Comparison of ENCODE assay signal across 1 fruit fly cellular context in genomic region chrX:14952097-14952844, dm6.
TF ChIP-seq lines count a peak whose summit lies in the region.

No protein-coding gene starts in this region.

TF ChIP-seq in whole organism, embryonic, 481 proteins besides CTCF, POLR2A, EP300 and RAD21 (continued from another document and continues in another):
- 0 out of 2 replicates have a peak, but pooled peaks have one; percentile 33 for TF ChIP-seq CG6272 (GFP tag; IDR thresholded peaks at IDR 0.05; lab: Robert Waterston, UW)
- no peak for TF ChIP-seq NC2α (GFP tag; optimal IDR thresholded peaks at IDR 0.05; lab: Kevin White, UChicago)
- TF ChIP-seq esg (GFP tag; conservative IDR thresholded peaks at IDR 0.05; lab: Robert Waterston, UW): no peak; the same call in 1 of the 2 replicates
- TF ChIP-seq CG1832 (GFP tag; optimal IDR thresholded peaks at IDR 0.05; lab: Kevin White, UChicago): no peak
- TF ChIP-seq CG14860 (GFP tag; IDR thresholded peaks at IDR 0.05; lab: Robert Waterston, UW; ENCODE audit: partially characterized antibody): no peak
- TF ChIP-seq Gsc (GFP tag; IDR thresholded peaks at IDR 0.05; lab: Robert Waterston, UW): no peak
- peak; percentile 65 for TF ChIP-seq phol (tag; optimal IDR thresholded peaks at IDR 0.05; lab: Kevin White, UChicago)
- no peak for TF ChIP-seq sob (GFP tag; IDR thresholded peaks at IDR 0.05; lab: Robert Waterston, UW)
- peak; percentile 71 for TF ChIP-seq gem (tag; optimal IDR thresholded peaks at IDR 0.05; lab: Kevin White, UChicago)
- TF ChIP-seq mam (GFP tag; optimal IDR thresholded peaks at IDR 0.05; lab: Kevin White, UChicago): peak; percentile 8
- TF ChIP-seq Dll (GFP tag; IDR thresholded peaks at IDR 0.05; lab: Robert Waterston, UW; ENCODE audit: partially characterized antibody): no peak
- peak; percentile 62 for TF ChIP-seq dmrt11E (tag; optimal IDR thresholded peaks at IDR 0.05; lab: Kevin White, UChicago)
- no peak for TF ChIP-seq pzg (GFP tag; optimal IDR thresholded peaks at IDR 0.05; lab: Kevin White, UChicago)
- TF ChIP-seq Nf-YA (GFP tag; IDR thresholded peaks at IDR 0.05; lab: Robert Waterston, UW): no peak
- TF ChIP-seq sr (GFP tag; IDR thresholded peaks at IDR 0.05; lab: Robert Waterston, UW): 0 out of 3 replicates have a peak, but pooled peaks have one; percentile 27
- TF ChIP-seq TFAM (GFP tag; optimal IDR thresholded peaks at IDR 0.05; lab: Kevin White, UChicago): no peak
- peak; percentile 2 for TF ChIP-seq Hmr (GFP tag; optimal IDR thresholded peaks at IDR 0.05; lab: Kevin White, UChicago)
- no peak for TF ChIP-seq CG17612 (GFP tag; IDR thresholded peaks at IDR 0.05; lab: Robert Waterston, UW)
- no peak for TF ChIP-seq CG4404 (GFP tag; IDR thresholded peaks at IDR 0.05; lab: Robert Waterston, UW)
- no peak for TF ChIP-seq Sry-δ (GFP tag; optimal IDR thresholded peaks at IDR 0.05; lab: Kevin White, UChicago)
- no peak for TF ChIP-seq CG12744 (GFP tag; optimal IDR thresholded peaks at IDR 0.05; lab: Kevin White, UChicago)
- TF ChIP-seq Lhr (GFP tag; optimal IDR thresholded peaks at IDR 0.05; lab: Kevin White, UChicago): no peak
- TF ChIP-seq Sin3A (optimal IDR thresholded peaks at IDR 0.05; lab: Kevin White, UChicago): no peak
- peak; percentile 49 for TF ChIP-seq CG7556 (GFP tag; optimal IDR thresholded peaks at IDR 0.05; lab: Kevin White, UChicago)
- TF ChIP-seq luna (GFP tag; optimal IDR thresholded peaks at IDR 0.05; lab: Kevin White, UChicago): no peak
- TF ChIP-seq tx (GFP tag; optimal IDR thresholded peaks at IDR 0.05; lab: Kevin White, UChicago): no peak
- peak; percentile 60 for TF ChIP-seq CG13424 (tag; optimal IDR thresholded peaks at IDR 0.05; lab: Kevin White, UChicago)
- TF ChIP-seq seq (GFP tag; IDR thresholded peaks at IDR 0.05; lab: Robert Waterston, UW): no peak
- TF ChIP-seq CG10321 (GFP tag; IDR thresholded peaks at IDR 0.05; lab: Robert Waterston, UW): no peak
- TF ChIP-seq Med (GFP tag; lab: Kevin White, UChicago): peak; percentile 78
- no peak for TF ChIP-seq crp (GFP tag; optimal IDR thresholded peaks at IDR 0.05; lab: Kevin White, UChicago)
- peak; percentile 29 for TF ChIP-seq CG3163 (GFP tag; optimal IDR thresholded peaks at IDR 0.05; lab: Kevin White, UChicago)
- peak; percentile 87 for TF ChIP-seq CG1603 (tag; optimal IDR thresholded peaks at IDR 0.05; lab: Kevin White, UChicago)
- TF ChIP-seq CG2120 (GFP tag; optimal IDR thresholded peaks at IDR 0.05; lab: Kevin White, UChicago): no peak
- TF ChIP-seq Fer2 (tag; optimal IDR thresholded peaks at IDR 0.05; lab: Kevin White, UChicago): no peak
- peak; percentile 6; the same call in 2 of the 4 replicates for TF ChIP-seq Gug (GFP tag; IDR thresholded peaks at IDR 0.05; lab: Robert Waterston, UW)
- TF ChIP-seq Usf (GFP tag; optimal IDR thresholded peaks at IDR 0.05; lab: Kevin White, UChicago): no peak
- TF ChIP-seq CG13894 (tag; optimal IDR thresholded peaks at IDR 0.05; lab: Kevin White, UChicago): no peak
- peak; percentile 52 for TF ChIP-seq CG1529 (GFP tag; optimal IDR thresholded peaks at IDR 0.05; lab: Kevin White, UChicago)
- TF ChIP-seq NC2β (GFP tag; optimal IDR thresholded peaks at IDR 0.05; lab: Kevin White, UChicago): peak; percentile 12
- no peak for TF ChIP-seq pan (optimal IDR thresholded peaks at IDR 0.05; lab: Kevin White, UChicago)
- peak in 1 of 2 experiments; percentile 35 for TF ChIP-seq pan (GFP tag; optimal IDR thresholded peaks at IDR 0.05 in 1 of 2, IDR thresholded peaks at IDR 0.05 in 1 of 2)
- no peak for TF ChIP-seq CG32532 (GFP tag; IDR thresholded peaks at IDR 0.05; lab: Robert Waterston, UW)
- no peak for TF ChIP-seq bbx (GFP tag; IDR thresholded peaks at IDR 0.05; lab: Robert Waterston, UW; ENCODE audit: partially characterized antibody)
- TF ChIP-seq odd (GFP tag; optimal IDR thresholded peaks at IDR 0.05; lab: Kevin White, UChicago): no peak
- peak; percentile 57 for TF ChIP-seq Oli (tag; optimal IDR thresholded peaks at IDR 0.05; lab: Kevin White, UChicago)
- peak; percentile 64 for TF ChIP-seq CG10979 (tag; optimal IDR thresholded peaks at IDR 0.05; lab: Kevin White, UChicago)
- no peak for TF ChIP-seq wor (GFP tag; IDR thresholded peaks at IDR 0.05; lab: Robert Waterston, UW)
- TF ChIP-seq CG7839 (tag; optimal IDR thresholded peaks at IDR 0.05; lab: Kevin White, UChicago): peak; percentile 57
- TF ChIP-seq stwl (tag; optimal IDR thresholded peaks at IDR 0.05; lab: Kevin White, UChicago): no peak
- TF ChIP-seq ro (GFP tag; IDR thresholded peaks at IDR 0.05; lab: Robert Waterston, UW): no peak
- no peak for TF ChIP-seq Sry-β (GFP tag; optimal IDR thresholded peaks at IDR 0.05; lab: Kevin White, UChicago)
- peak; percentile 19 for TF ChIP-seq CG10654 (GFP tag; optimal IDR thresholded peaks at IDR 0.05; lab: Kevin White, UChicago)
- no peak for TF ChIP-seq Dref (GFP tag; IDR thresholded peaks at IDR 0.05; lab: Robert Waterston, UW)
- peak in 1 of 2 experiments; percentile 40 for TF ChIP-seq Trl (optimal IDR thresholded peaks at IDR 0.05; lab: Kevin White, UChicago)
- TF ChIP-seq Trl (GFP tag; optimal IDR thresholded peaks at IDR 0.05; lab: Kevin White, UChicago): peak; percentile 44
- no peak for TF ChIP-seq CG10147 (GFP tag; optimal IDR thresholded peaks at IDR 0.05; lab: Kevin White, UChicago)
- no peak for TF ChIP-seq pb (GFP tag; optimal IDR thresholded peaks at IDR 0.05; lab: Kevin White, UChicago)
- peak; percentile 16 for TF ChIP-seq btn (GFP tag; optimal IDR thresholded peaks at IDR 0.05; lab: Kevin White, UChicago)
- peak; percentile 53 for TF ChIP-seq Ptx1 (GFP tag; IDR thresholded peaks at IDR 0.05; lab: Robert Waterston, UW)
- TF ChIP-seq pho (GFP tag; optimal IDR thresholded peaks at IDR 0.05; lab: Kevin White, UChicago): no peak
- no peak for TF ChIP-seq CG11560 (tag; IDR thresholded peaks at IDR 0.05; lab: Robert Waterston, UW)
- no peak for TF ChIP-seq Dip3 (GFP tag; optimal IDR thresholded peaks at IDR 0.05; lab: Kevin White, UChicago)
- no peak for TF ChIP-seq Hmx (GFP tag; optimal IDR thresholded peaks at IDR 0.05; lab: Kevin White, UChicago)
- peak; percentile 44 for TF ChIP-seq ewg (GFP tag; optimal IDR thresholded peaks at IDR 0.05; lab: Kevin White, UChicago)
- peak; percentile 57 for TF ChIP-seq CG30403 (GFP tag; optimal IDR thresholded peaks at IDR 0.05; lab: Kevin White, UChicago)
- TF ChIP-seq gsb (GFP tag; IDR thresholded peaks at IDR 0.05; lab: Robert Waterston, UW): no peak
- peak; percentile 65 for TF ChIP-seq row (GFP tag; IDR thresholded peaks at IDR 0.05; lab: Robert Waterston, UW)
- no peak for TF ChIP-seq CG7357 (GFP tag; IDR thresholded peaks at IDR 0.05; lab: Robert Waterston, UW)
- peak; percentile 21 for TF ChIP-seq Vsx1 (GFP tag; optimal IDR thresholded peaks at IDR 0.05; lab: Kevin White, UChicago)
- peak; percentile 27 for TF ChIP-seq PHDP (tag; optimal IDR thresholded peaks at IDR 0.05; lab: Kevin White, UChicago)
- no peak for TF ChIP-seq CG4820 (GFP tag; optimal IDR thresholded peaks at IDR 0.05; lab: Kevin White, UChicago)
- no peak for TF ChIP-seq Doc2 (GFP tag; IDR thresholded peaks at IDR 0.05; lab: Robert Waterston, UW)
- TF ChIP-seq kah (GFP tag; optimal IDR thresholded peaks at IDR 0.05; lab: Kevin White, UChicago): no peak
- 0 out of 2 replicates have a peak, but pooled peaks have one; percentile 22 for TF ChIP-seq sens-2 (GFP tag; IDR thresholded peaks at IDR 0.05; lab: Robert Waterston, UW)
- TF ChIP-seq Abd-B (GFP tag; optimal IDR thresholded peaks at IDR 0.05; lab: Kevin White, UChicago): no peak
- TF ChIP-seq CG7372 (GFP tag; IDR thresholded peaks at IDR 0.05; lab: Robert Waterston, UW): no peak
- TF ChIP-seq D19B (GFP tag; optimal IDR thresholded peaks at IDR 0.05; lab: Kevin White, UChicago): no peak
- no peak for TF ChIP-seq CG18619 (GFP tag; optimal IDR thresholded peaks at IDR 0.05; lab: Kevin White, UChicago)
- peak; percentile 5 for TF ChIP-seq CG3281 (GFP tag; optimal IDR thresholded peaks at IDR 0.05; lab: Kevin White, UChicago)
- TF ChIP-seq usp (GFP tag; optimal IDR thresholded peaks at IDR 0.05; lab: Kevin White, UChicago): no peak
- TF ChIP-seq CG8924 (tag; optimal IDR thresholded peaks at IDR 0.05; lab: Kevin White, UChicago): peak; percentile 38
- TF ChIP-seq Adf1 (GFP tag; IDR thresholded peaks at IDR 0.05; lab: Robert Waterston, UW): no peak
- no peak for TF ChIP-seq CG14014 (GFP tag; IDR thresholded peaks at IDR 0.05; lab: Robert Waterston, UW)
- peak; percentile 73 for TF ChIP-seq Awh (GFP tag; IDR thresholded peaks at IDR 0.05; lab: Robert Waterston, UW)
- TF ChIP-seq CG3065 (GFP tag; optimal IDR thresholded peaks at IDR 0.05; lab: Kevin White, UChicago): no peak
- no peak for TF ChIP-seq ems (GFP tag; optimal IDR thresholded peaks at IDR 0.05; lab: Kevin White, UChicago)
- no peak for TF ChIP-seq CG16779 (GFP tag; IDR thresholded peaks at IDR 0.05; lab: Robert Waterston, UW)
- TF ChIP-seq ham (GFP tag; IDR thresholded peaks at IDR 0.05; lab: Robert Waterston, UW): no peak
- peak; percentile 1 for TF ChIP-seq Dek (tag; optimal IDR thresholded peaks at IDR 0.05; lab: Kevin White, UChicago)
- TF ChIP-seq CG17568 (GFP tag; optimal IDR thresholded peaks at IDR 0.05; lab: Kevin White, UChicago): no peak
- peak; percentile 12 for TF ChIP-seq CG12219 (GFP tag; optimal IDR thresholded peaks at IDR 0.05; lab: Kevin White, UChicago)
- no peak for TF ChIP-seq Ets65A (GFP tag; lab: Kevin White, UChicago)
- TF ChIP-seq Camta (GFP tag; optimal IDR thresholded peaks at IDR 0.05; lab: Kevin White, UChicago): no peak
- TF ChIP-seq eyg (GFP tag; optimal IDR thresholded peaks at IDR 0.05; lab: Kevin White, UChicago): no peak
- no peak for TF ChIP-seq Mes4 (GFP tag; optimal IDR thresholded peaks at IDR 0.05; lab: Kevin White, UChicago)
- TF ChIP-seq MESR4 (GFP tag; optimal IDR thresholded peaks at IDR 0.05; lab: Kevin White, UChicago): no peak
- no peak for TF ChIP-seq CG8478 (optimal IDR thresholded peaks at IDR 0.05; lab: Kevin White, UChicago)
- TF ChIP-seq sima (GFP tag; optimal IDR thresholded peaks at IDR 0.05; lab: Kevin White, UChicago): no peak
- no peak for TF ChIP-seq gro (GFP tag; optimal IDR thresholded peaks at IDR 0.05; lab: Kevin White, UChicago)
- TF ChIP-seq pfk (GFP tag; optimal IDR thresholded peaks at IDR 0.05; lab: Kevin White, UChicago): no peak
- TF ChIP-seq mirr (GFP tag; optimal IDR thresholded peaks at IDR 0.05; lab: Kevin White, UChicago): no peak
- no peak for TF ChIP-seq Lpt (GFP tag; optimal IDR thresholded peaks at IDR 0.05; lab: Kevin White, UChicago)
- no peak for TF ChIP-seq H15 (GFP tag; IDR thresholded peaks at IDR 0.05; lab: Robert Waterston, UW)
- no peak for TF ChIP-seq emc (GFP tag; optimal IDR thresholded peaks at IDR 0.05; lab: Kevin White, UChicago)
- no peak for TF ChIP-seq gfzf (GFP tag; optimal IDR thresholded peaks at IDR 0.05; lab: Kevin White, UChicago)
- TF ChIP-seq grn (GFP tag; optimal IDR thresholded peaks at IDR 0.05; lab: Kevin White, UChicago): no peak
- no peak for TF ChIP-seq Nf-YC (tag; optimal IDR thresholded peaks at IDR 0.05; lab: Kevin White, UChicago)
- TF ChIP-seq bowl (GFP tag; IDR thresholded peaks at IDR 0.05; lab: Robert Waterston, UW): no peak
- TF ChIP-seq CG3995 (GFP tag; optimal IDR thresholded peaks at IDR 0.05; lab: Kevin White, UChicago): no peak
- TF ChIP-seq CG6813 (GFP tag; optimal IDR thresholded peaks at IDR 0.05; lab: Kevin White, UChicago): no peak
- TF ChIP-seq CG31224 (GFP tag; IDR thresholded peaks at IDR 0.05; lab: Robert Waterston, UW): no peak
- TF ChIP-seq CG12071 (GFP tag; optimal IDR thresholded peaks at IDR 0.05; lab: Kevin White, UChicago): no peak
- TF ChIP-seq ash1 (GFP tag; optimal IDR thresholded peaks at IDR 0.05; lab: Kevin White, UChicago): no peak
- TF ChIP-seq CG32767 (GFP tag; IDR thresholded peaks at IDR 0.05; lab: Robert Waterston, UW): no peak
- no peak for TF ChIP-seq HmgZ (tag; optimal IDR thresholded peaks at IDR 0.05; lab: Kevin White, UChicago)
- peak; percentile 61; the same call in 1 of the 2 replicates for TF ChIP-seq chm (GFP tag; IDR thresholded peaks at IDR 0.05; lab: Robert Waterston, UW)
- TF ChIP-seq shn (GFP tag; optimal IDR thresholded peaks at IDR 0.05; lab: Kevin White, UChicago): peak; percentile 18
- TF ChIP-seq Oaz (GFP tag; IDR thresholded peaks at IDR 0.05; lab: Robert Waterston, UW): no peak
- TF ChIP-seq CG17359 (tag; optimal IDR thresholded peaks at IDR 0.05; lab: Kevin White, UChicago): peak; percentile 72
- TF ChIP-seq CG14441 (GFP tag; IDR thresholded peaks at IDR 0.05; lab: Robert Waterston, UW): peak; percentile 46
- TF ChIP-seq insv (GFP tag; optimal IDR thresholded peaks at IDR 0.05; lab: Kevin White, UChicago): no peak
- no peak for TF ChIP-seq C15 (GFP tag; IDR thresholded peaks at IDR 0.05; lab: Robert Waterston, UW)
- TF ChIP-seq caup (GFP tag; optimal IDR thresholded peaks at IDR 0.05; lab: Kevin White, UChicago; ENCODE audit: severe bottlenecking): no peak
- no peak for TF ChIP-seq slp2 (GFP tag; optimal IDR thresholded peaks at IDR 0.05; lab: Kevin White, UChicago)
- no peak for TF ChIP-seq ind (GFP tag; optimal IDR thresholded peaks at IDR 0.05; lab: Kevin White, UChicago)
- TF ChIP-seq pros (GFP tag; optimal IDR thresholded peaks at IDR 0.05; lab: Kevin White, UChicago): no peak
- TF ChIP-seq cas (GFP tag; IDR thresholded peaks at IDR 0.05; lab: Robert Waterston, UW): no peak
- TF ChIP-seq gcm2 (GFP tag; optimal IDR thresholded peaks at IDR 0.05; lab: Kevin White, UChicago): no peak
- TF ChIP-seq CG6683 (GFP tag; optimal IDR thresholded peaks at IDR 0.05; lab: Kevin White, UChicago): no peak
- peak; percentile 64 for TF ChIP-seq CG17328 (GFP tag; IDR thresholded peaks at IDR 0.05; lab: Robert Waterston, UW)
- TF ChIP-seq CG7786 (GFP tag; optimal IDR thresholded peaks at IDR 0.05; lab: Kevin White, UChicago): no peak
- peak; percentile 29 for TF ChIP-seq Nf-YB (GFP tag; optimal IDR thresholded peaks at IDR 0.05; lab: Kevin White, UChicago)
- no peak for TF ChIP-seq Dad (GFP tag; optimal IDR thresholded peaks at IDR 0.05; lab: Kevin White, UChicago)
- no peak for TF ChIP-seq psq (GFP tag; optimal IDR thresholded peaks at IDR 0.05; lab: Kevin White, UChicago)
- no peak for TF ChIP-seq CG1647 (GFP tag; optimal IDR thresholded peaks at IDR 0.05; lab: Kevin White, UChicago)
- no peak for TF ChIP-seq tap (tag; optimal IDR thresholded peaks at IDR 0.05; lab: Kevin White, UChicago)
- no peak for TF ChIP-seq CG12104 (GFP tag; optimal IDR thresholded peaks at IDR 0.05; lab: Kevin White, UChicago)
- peak; percentile 66 for TF ChIP-seq CG5953 (GFP tag; IDR thresholded peaks at IDR 0.05; lab: Robert Waterston, UW)
